Worm (Caenorhabditis elegans) whole organism, L1 larva: ENCODE measurements around the gene Y66D12A.10.

Experiments used
- fkh-10 ChIP-seq: sonication (generic microtip); optimal IDR thresholded peaks from 2 replicates; lab custom pipeline; 2017; ENCODE audit warnings: missing biosample characterization, missing genetic modification reagents, missing genetic modification characterization
- unc-130 ChIP-seq: fragments of 150-350 bp; optimal IDR thresholded peaks from 2 replicates; lab custom pipeline; 2017; ENCODE audit warnings: missing biosample characterization, missing genetic modification characterization, inconsistent platforms

DNA sequence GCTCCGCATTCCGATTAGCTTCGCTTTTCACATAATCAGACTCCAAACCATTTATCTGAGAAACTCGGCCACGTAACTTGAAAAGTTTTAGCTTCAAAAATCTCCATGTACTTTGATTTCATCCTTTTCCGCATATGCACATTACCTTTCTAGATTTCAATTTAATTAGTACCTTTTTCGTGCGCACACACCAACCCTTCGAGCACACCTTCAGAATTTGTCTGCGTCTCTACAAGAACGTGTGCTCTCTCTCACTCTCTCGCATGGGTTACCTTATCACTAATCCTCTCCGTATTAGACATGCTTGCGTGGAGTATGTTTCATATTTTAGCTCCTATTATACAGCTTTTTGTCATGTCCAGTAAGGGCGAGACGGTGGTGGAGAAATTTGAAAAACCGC lies 43.9 kb downstream of the Y66D12A.10 start, which contains the start of gene Y66D12A.30:
- TF ChIP-seq unc-130 (tag; lab: Kevin White, UChicago), result no peak
- TF ChIP-seq fkh-10 (GFP tag; lab: Kevin White, UChicago), result no peak
